Worm (Caenorhabditis elegans): ENCODE measurements around the gene Y46E12BL.2.

- TF ChIP-seq ceh-82 (tag; optimal IDR thresholded peaks at IDR 0.05) (no peak), ama-1 (optimal IDR thresholded peaks at IDR 0.05) (no peak), alr-1 (tag; optimal IDR thresholded peaks at IDR 0.05) (no peak), unc-62 (GFP tag; optimal IDR thresholded peaks at IDR 0.05) (no peak), elt-3 (tag; optimal IDR thresholded peaks at IDR 0.05) (no peak), mbf-1 (tag; optimal IDR thresholded peaks at IDR 0.05) (no peak), zag-1 (tag; optimal IDR thresholded peaks at IDR 0.05) (no peak), nhr-12 (tag; optimal IDR thresholded peaks at IDR 0.05) (no peak), mab-5 (tag; optimal IDR thresholded peaks at IDR 0.05) (no peak), nhr-10 (tag; optimal IDR thresholded peaks at IDR 0.05) (no peak)
Measured at ce11 chrII:15209309-15209708, 23.4 kb upstream of the Y46E12BL.2 start.
